Worm (Caenorhabditis elegans) whole organism, mixed stage, embryonic: ENCODE data around the gene F41E6.7.
A peak's percentile ranks its signal among the peaks of the same experiment; 100 is the strongest.

Source experiments
- M03D4.4 ChIP-seq: sonication (generic microtip); optimal IDR thresholded peaks from 2 replicates; lab custom pipeline; 2017; ENCODE audit warnings: mild to moderate bottlenecking, missing genetic modification characterization, missing compliant biosample characterization
- bed-3 ChIP-seq: fragments of 200-800 bp; sonication (Bioruptor generic); optimal IDR thresholded peaks from 3 replicates; lab custom pipeline; 2018; ENCODE audit warnings: mild to moderate bottlenecking, missing genetic modification characterization, moderate library complexity, missing compliant biosample characterization
- blmp-1 ChIP-seq: fragments of 150-350 bp; optimal IDR thresholded peaks from 2 replicates; lab custom pipeline; 2014; ENCODE audit warnings: missing biosample characterization, missing genetic modification characterization
- ceh-39 ChIP-seq: fragments of 150-350 bp; optimal IDR thresholded peaks from 2 replicates; lab custom pipeline; 2014; ENCODE audit warnings: missing biosample characterization, missing genetic modification characterization
- ceh-43 ChIP-seq: fragments of 200-800 bp; sonication (Bioruptor generic); optimal IDR thresholded peaks from 2 replicates; lab custom pipeline; 2018; ENCODE audit warnings: mild to moderate bottlenecking, missing genetic modification characterization, moderate library complexity, missing compliant biosample characterization
- ceh-83 ChIP-seq: fragments of 200-800 bp; sonication (Bioruptor generic); optimal IDR thresholded peaks from 2 replicates; lab custom pipeline; 2018; ENCODE audit warnings: mild to moderate bottlenecking, missing genetic modification characterization, missing compliant biosample characterization
- ces-1 ChIP-seq: fragments of 150-350 bp; optimal IDR thresholded peaks from 2 replicates; lab custom pipeline; 2014; ENCODE audit warnings: missing biosample characterization, missing genetic modification reagents, missing genetic modification characterization
- cnd-1 ChIP-seq: fragments of 200-800 bp; sonication (Bioruptor generic); optimal IDR thresholded peaks from 2 replicates; lab custom pipeline; 2018; ENCODE audit warnings: mild to moderate bottlenecking, missing genetic modification characterization, missing compliant biosample characterization
- drap-1 ChIP-seq: fragments of 200-800 bp; sonication (Bioruptor generic); optimal IDR thresholded peaks from 3 replicates; lab custom pipeline; 2018; ENCODE audit warnings: mild to moderate bottlenecking, missing genetic modification characterization, missing compliant biosample characterization
- elt-1 ChIP-seq: sonication (generic microtip); optimal IDR thresholded peaks from 2 replicates; lab custom pipeline; 2017; ENCODE audit warnings: missing genetic modification characterization, mild to moderate bottlenecking, missing compliant biosample characterization, antibody characterized with exemption, moderate library complexity, borderline replicate concordance; ENCODE audit not compliant: insufficient read depth
- elt-3 ChIP-seq: fragments of 150-350 bp; optimal IDR thresholded peaks from 2 replicates; lab custom pipeline; 2014; ENCODE audit warnings: missing biosample characterization, missing genetic modification characterization
- flh-1 ChIP-seq: fragments of 200-800 bp; sonication (Bioruptor generic); optimal IDR thresholded peaks from 2 replicates; lab custom pipeline; 2018; ENCODE audit warnings: mild to moderate bottlenecking, missing genetic modification characterization, moderate library complexity, missing compliant biosample characterization
- ham-2 ChIP-seq: fragments of 200-800 bp; sonication (Bioruptor generic); optimal IDR thresholded peaks from 2 replicates; lab custom pipeline; 2018; ENCODE audit warnings: mild to moderate bottlenecking, missing genetic modification characterization, missing compliant biosample characterization
- hlh-1 ChIP-seq: fragments of 150-350 bp; optimal IDR thresholded peaks from 2 replicates; lab custom pipeline; 2014; ENCODE audit warnings: missing biosample characterization, missing genetic modification reagents, missing genetic modification characterization
- lin-13 ChIP-seq: fragments of 150-350 bp; optimal IDR thresholded peaks from 2 replicates; lab custom pipeline; 2014; ENCODE audit warnings: missing biosample characterization, missing genetic modification characterization
- lin-32 ChIP-seq: fragments of 200-800 bp; sonication (Bioruptor generic); optimal IDR thresholded peaks from 2 replicates; lab custom pipeline; 2018; ENCODE audit warnings: mild to moderate bottlenecking, missing genetic modification characterization, missing compliant biosample characterization
- lsy-2 ChIP-seq: fragments of 150-350 bp; optimal IDR thresholded peaks from 2 replicates; lab custom pipeline; 2014; ENCODE audit warnings: missing biosample characterization, missing genetic modification characterization
- mab-5 ChIP-seq: fragments of 150-350 bp; optimal IDR thresholded peaks from 2 replicates; lab custom pipeline; 2014; ENCODE audit warnings: missing biosample characterization, missing genetic modification characterization
- mep-1 ChIP-seq: fragments of 150-350 bp; optimal IDR thresholded peaks from 2 replicates; lab custom pipeline; 2017; ENCODE audit warnings: missing biosample characterization, missing genetic modification reagents, missing genetic modification characterization, inconsistent platforms
- mls-2 ChIP-seq: sonication (generic microtip); optimal IDR thresholded peaks from 2 replicates; lab custom pipeline; 2016; ENCODE audit warnings: mild to moderate bottlenecking, missing genetic modification characterization, moderate library complexity, missing compliant biosample characterization
- nhr-12 ChIP-seq: fragments of 150-350 bp; optimal IDR thresholded peaks from 2 replicates; lab custom pipeline; 2014; ENCODE audit warnings: missing biosample characterization, missing genetic modification characterization
- nhr-2 ChIP-seq: fragments of 150-350 bp; optimal IDR thresholded peaks from 2 replicates; lab custom pipeline; 2014; ENCODE audit warnings: missing biosample characterization, missing genetic modification characterization
- nhr-237 ChIP-seq: fragments of 150-350 bp; optimal IDR thresholded peaks from 2 replicates; lab custom pipeline; 2014; ENCODE audit warnings: missing biosample characterization, missing genetic modification characterization
- nhr-28 ChIP-seq: fragments of 150-350 bp; optimal IDR thresholded peaks from 2 replicates; lab custom pipeline; 2014; ENCODE audit warnings: missing biosample characterization, missing genetic modification characterization
- nhr-76 ChIP-seq: sonication (generic microtip); optimal IDR thresholded peaks from 2 replicates; lab custom pipeline; 2017; ENCODE audit warnings: missing biosample characterization, missing genetic modification characterization
- pha-4 ChIP-seq: fragments of 150-350 bp; optimal IDR thresholded peaks from 2 replicates; lab custom pipeline; 2018; ENCODE audit warnings: missing biosample characterization, missing genetic modification reagents, missing genetic modification characterization
- sem-2 ChIP-seq: fragments of 200-800 bp; sonication (Bioruptor generic); optimal IDR thresholded peaks from 2 replicates; lab custom pipeline; 2018; ENCODE audit warnings: mild to moderate bottlenecking, missing genetic modification characterization, missing compliant biosample characterization
- snpc-4 ChIP-seq: fragments of 150-350 bp; optimal IDR thresholded peaks from 2 replicates; lab custom pipeline; 2014; ENCODE audit warnings: missing biosample characterization, missing genetic modification characterization
- sptf-1 ChIP-seq: sonication (generic microtip); optimal IDR thresholded peaks from 2 replicates; lab custom pipeline; 2017; ENCODE audit warnings: mild to moderate bottlenecking, missing genetic modification characterization, moderate library complexity, missing compliant biosample characterization
- tbx-8 ChIP-seq: fragments of 200-800 bp; sonication (Bioruptor generic); optimal IDR thresholded peaks from 2 replicates; lab custom pipeline; 2018; ENCODE audit warnings: mild to moderate bottlenecking, missing genetic modification characterization, moderate library complexity, missing compliant biosample characterization
- unc-120 ChIP-seq: sonication (generic microtip); optimal IDR thresholded peaks from 2 replicates; lab custom pipeline; 2017; ENCODE audit warnings: missing genetic modification characterization, missing compliant biosample characterization; ENCODE audit not compliant: poor library complexity, severe bottlenecking
- unc-39 ChIP-seq: fragments of 150-350 bp; optimal IDR thresholded peaks from 2 replicates; lab custom pipeline; 2014; ENCODE audit warnings: missing biosample characterization, missing genetic modification characterization
- unc-62 ChIP-seq: fragments of 150-350 bp; optimal IDR thresholded peaks from 2 replicates; lab custom pipeline; 2014; ENCODE audit warnings: missing biosample characterization, missing genetic modification reagents, missing genetic modification characterization
- zip-8 ChIP-seq: fragments of 150-350 bp; optimal IDR thresholded peaks from 2 replicates; lab custom pipeline; 2014; ENCODE audit warnings: missing biosample characterization, missing genetic modification characterization
- ztf-11 ChIP-seq: fragments of 150-350 bp; optimal IDR thresholded peaks from 2 replicates; lab custom pipeline; 2014; ENCODE audit warnings: missing biosample characterization, missing genetic modification characterization

Gene F41E6.7

ce11 chrV:8632788-8633187, 33.7 kb upstream of the F41E6.7 start:
- TF ChIP-seq zip-8 (tag; lab: Kevin White, UChicago) (no peak), hlh-1 (no peak), nhr-2 (tag; lab: Kevin White, UChicago) (no peak), elt-3 (tag; lab: Kevin White, UChicago) (no peak), tbx-8 (GFP tag; lab: Kevin White, UChicago) (no peak), drap-1 (GFP tag; lab: Kevin White, UChicago) (no peak), elt-1 (no peak), unc-120 (tag; lab: Kevin White, UChicago) (no peak), pha-4 (tag; lab: Kevin White, UChicago) (no peak), unc-39 (tag; lab: Kevin White, UChicago) (no peak), M03D4.4 (tag; lab: Kevin White, UChicago) (no peak), bed-3 (GFP tag; lab: Kevin White, UChicago) (no peak), snpc-4 (tag; lab: Kevin White, UChicago) (no peak), mls-2 (tag; lab: Kevin White, UChicago) (no peak), flh-1 (no peak), nhr-237 (tag; lab: Kevin White, UChicago) (no peak), lin-32 (GFP tag; lab: Kevin White, UChicago) (no peak), ztf-11 (no peak), ham-2 (GFP tag; lab: Kevin White, UChicago) (no peak)

- TF ChIP-seq pha-4 (tag; lab: Kevin White, UChicago) (peak; percentile 36), ces-1 (GFP tag; lab: Kevin White, UChicago) (no peak), flh-1 (no peak), unc-62 (GFP tag; lab: Kevin White, UChicago) (peak; percentile 18), mls-2 (tag; lab: Kevin White, UChicago) (no peak), nhr-28 (tag; lab: Kevin White, UChicago) (no peak), ceh-39 (tag; lab: Kevin White, UChicago) (peak; percentile 12), ham-2 (GFP tag; lab: Kevin White, UChicago) (peak; percentile 18), zip-8 (tag; lab: Kevin White, UChicago) (no peak), mab-5 (tag; lab: Kevin White, UChicago) (peak; percentile 52), tbx-8 (GFP tag; lab: Kevin White, UChicago) (no peak), snpc-4 (tag; lab: Kevin White, UChicago) (no peak), nhr-237 (tag; lab: Kevin White, UChicago) (peak; percentile 11), ceh-43 (GFP tag; lab: Kevin White, UChicago) (peak; percentile 67), cnd-1 (tag; lab: Kevin White, UChicago) (peak; percentile 53), sptf-1 (tag; lab: Kevin White, UChicago) (no peak), nhr-12 (tag; lab: Kevin White, UChicago) (no peak), mep-1 (peak; percentile 45), ztf-11 (peak; percentile 10), hlh-1 (peak; percentile 86), ceh-83 (GFP tag; lab: Kevin White, UChicago) (peak; percentile 75), lsy-2 (tag; lab: Kevin White, UChicago) (peak; percentile 39), nhr-76 (tag; lab: Kevin White, UChicago) (no peak), elt-3 (tag; lab: Kevin White, UChicago) (no peak), lin-13 (tag; lab: Kevin White, UChicago) (peak; percentile 50), elt-1 (no peak), bed-3 (GFP tag; lab: Kevin White, UChicago) (peak; percentile 22), nhr-2 (tag; lab: Kevin White, UChicago) (peak; percentile 11), drap-1 (GFP tag; lab: Kevin White, UChicago) (peak; percentile 62), M03D4.4 (tag; lab: Kevin White, UChicago) (no peak), unc-120 (tag; lab: Kevin White, UChicago) (peak; percentile 33), lin-32 (GFP tag; lab: Kevin White, UChicago) (peak; percentile 18), sem-2 (no peak), blmp-1 (tag; lab: Kevin White, UChicago) (peak; percentile 41), unc-39 (tag; lab: Kevin White, UChicago) (no peak)
Observed at ce11 chrV:8631277-8631765, 32.2 kb upstream of the F41E6.7 start, which contains the start of gene atg-18. TSS of gene atg-18 (minus strand) at chrV:8631327.

ce11 chrV:8629029-8629428, 29.9 kb upstream of the F41E6.7 start, which contains the start of gene F41E6.12:
TSS of gene F41E6.12 (minus strand) at chrV:8629129.
- TF ChIP-seq unc-62 (GFP tag; lab: Kevin White, UChicago) (no peak), cnd-1 (tag; lab: Kevin White, UChicago) (no peak), M03D4.4 (tag; lab: Kevin White, UChicago) (no peak), ceh-43 (GFP tag; lab: Kevin White, UChicago) (no peak), elt-3 (tag; lab: Kevin White, UChicago) (no peak), nhr-237 (tag; lab: Kevin White, UChicago) (no peak), sptf-1 (tag; lab: Kevin White, UChicago) (no peak), snpc-4 (tag; lab: Kevin White, UChicago) (no peak), nhr-28 (tag; lab: Kevin White, UChicago) (no peak), ces-1 (GFP tag; lab: Kevin White, UChicago) (no peak), ceh-83 (GFP tag; lab: Kevin White, UChicago) (no peak), nhr-2 (tag; lab: Kevin White, UChicago) (no peak), sem-2 (no peak), ham-2 (GFP tag; lab: Kevin White, UChicago) (no peak), nhr-12 (tag; lab: Kevin White, UChicago) (no peak), ceh-39 (tag; lab: Kevin White, UChicago) (no peak), flh-1 (no peak), lin-32 (GFP tag; lab: Kevin White, UChicago) (no peak), nhr-76 (tag; lab: Kevin White, UChicago) (no peak), mls-2 (tag; lab: Kevin White, UChicago) (no peak)
